Worm (Caenorhabditis elegans) whole organism, midembryonic: Measurements from ENCODE around the gene hsp-6.

Experiments used
- T22C8.4 ChIP-seq: fragments of 200-800 bp; sonication (Bioruptor generic); IDR thresholded peaks from 2 replicates; pipeline ENCODE4 v1.3.6; 2022; ENCODE audit warnings: missing genetic modification characterization, missing compliant biosample characterization
- cog-1 ChIP-seq: sonication (generic microtip); optimal IDR thresholded peaks from 2 replicates; lab custom pipeline; 2016; ENCODE audit warnings: missing genetic modification characterization, missing compliant biosample characterization
- flt-1 ChIP-seq: fragments of 200-800 bp; sonication (Bioruptor generic); IDR thresholded peaks from 2 replicates; pipeline ENCODE4 v1.3.6; 2022; ENCODE audit warnings: missing genetic modification characterization, missing compliant biosample characterization
- klf-2 ChIP-seq: fragments of 200-800 bp; sonication (Bioruptor generic); conservative IDR thresholded peaks from 2 replicates; pipeline ENCODE4 v1.3.6; 2022; ENCODE audit warnings: missing genetic modification reagents, missing genetic modification characterization, missing compliant biosample characterization
- med-1 ChIP-seq: sonication (generic microtip); optimal IDR thresholded peaks from 2 replicates; lab custom pipeline; 2017; ENCODE audit warnings: missing genetic modification characterization, mild to moderate bottlenecking, missing compliant biosample characterization, antibody characterized with exemption, missing genetic modification reagents; ENCODE audit not compliant: insufficient read depth
- ref-1 ChIP-seq: fragments of 200-800 bp; sonication (Bioruptor generic); conservative IDR thresholded peaks from 2 replicates; pipeline ENCODE4 v1.3.6; 2022; ENCODE audit warnings: missing genetic modification reagents, missing genetic modification characterization, missing compliant biosample characterization
- tab-1 ChIP-seq: fragments of 200-800 bp; sonication (Bioruptor generic); IDR thresholded peaks from 2 replicates; pipeline ENCODE4 v1.3.6; 2022; ENCODE audit warnings: missing genetic modification characterization, missing compliant biosample characterization
- ztf-23 ChIP-seq: fragments of 200-800 bp; sonication (Bioruptor generic); IDR thresholded peaks from 2 replicates; pipeline ENCODE4 v1.3.6; 2022; ENCODE audit warnings: missing genetic modification reagents, missing genetic modification characterization, missing compliant biosample characterization
- ztf-29 ChIP-seq: fragments of 200-800 bp; sonication (Bioruptor generic); IDR thresholded peaks from 2 replicates; pipeline ENCODE4 v1.3.6; 2022; ENCODE audit warnings: missing genetic modification reagents, missing genetic modification characterization, missing compliant biosample characterization

hsp-6 gene

DNA sequence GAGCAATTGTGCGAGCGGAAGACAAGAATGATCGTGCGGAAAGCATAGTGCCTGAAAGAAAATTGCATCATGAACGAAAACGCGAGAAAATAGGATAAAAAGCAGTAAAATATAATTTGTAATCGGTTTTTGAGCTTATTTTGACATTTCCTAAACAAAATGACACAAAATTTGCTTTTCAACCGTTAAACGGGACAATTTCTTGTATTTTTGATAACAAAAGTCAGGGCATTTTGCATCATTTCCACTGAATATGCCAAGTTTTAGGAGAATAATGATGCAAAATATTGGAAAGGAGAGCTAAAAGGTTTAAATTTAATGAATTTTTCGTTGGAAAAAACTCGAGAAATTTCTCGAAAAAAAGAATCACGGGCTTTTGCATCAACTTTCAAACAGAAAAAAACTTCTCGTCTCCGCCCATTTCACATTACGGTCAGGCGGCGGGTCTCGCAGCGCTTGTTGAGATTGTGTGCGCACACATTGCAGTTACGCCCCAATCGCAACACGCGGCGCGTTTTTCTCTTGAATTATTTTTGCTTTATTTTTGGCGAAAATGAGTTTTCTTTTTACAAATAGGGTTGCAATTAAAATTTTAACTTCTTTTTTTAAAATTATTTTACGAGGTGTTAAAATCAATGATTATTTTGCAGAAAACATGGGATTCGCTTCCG is at the start of gene hsp-6, which contains the start of gene C37H5.5:
TSS of gene hsp-6 (minus strand) at position 51 of the 671 bp plus-strand sequence.
TSS of gene C37H5.5 (plus strand) at position 651 of the 671 bp plus-strand sequence.
- TF ChIP-seq cog-1 (tag; lab: Kevin White, UChicago) (peak; percentile 40), med-1 (GFP tag; lab: Kevin White, UChicago) (no peak), flt-1 (GFP tag; lab: Robert Waterston, UW) (0 out of 2 replicates have a peak, but pooled peaks have one; percentile 55), ref-1 (no peak), ztf-23 (GFP tag; lab: Robert Waterston, UW) (peak; percentile 43; the same call in 1 of the 2 replicates), klf-2 (GFP tag; lab: Robert Waterston, UW) (no peak), T22C8.4 (GFP tag; lab: Robert Waterston, UW) (no peak), ztf-29 (GFP tag; lab: Robert Waterston, UW) (no peak)

DNA sequence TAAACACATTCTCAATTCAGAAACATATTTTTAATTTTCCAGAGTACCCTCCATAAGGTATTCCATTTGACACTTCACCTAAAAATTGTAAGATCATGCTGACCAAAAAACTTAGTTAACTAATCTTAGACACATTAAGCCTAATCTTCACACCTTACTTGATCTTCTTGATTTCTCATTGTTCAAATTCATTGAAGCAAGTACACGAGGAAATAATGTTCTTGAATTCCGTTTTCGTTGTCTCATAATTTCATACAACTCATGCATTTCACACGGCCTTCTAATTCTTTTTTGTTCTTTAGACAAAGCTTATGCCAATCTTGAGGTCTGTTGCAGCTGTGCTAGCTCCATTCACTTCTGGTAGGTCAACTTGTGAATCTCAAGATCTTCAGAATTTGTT is 45.4 kb upstream of the hsp-6 start, which contains the start of gene srd-33:
TSS of gene srd-33 (plus strand) at position 301 of the 400 bp plus-strand sequence.
- TF ChIP-seq klf-2 (GFP tag; lab: Robert Waterston, UW) (no peak), med-1 (GFP tag; lab: Kevin White, UChicago) (no peak), flt-1 (GFP tag; lab: Robert Waterston, UW) (no peak), ref-1 (no peak), cog-1 (tag; lab: Kevin White, UChicago) (no peak), ztf-29 (GFP tag; lab: Robert Waterston, UW) (no peak)

DNA sequence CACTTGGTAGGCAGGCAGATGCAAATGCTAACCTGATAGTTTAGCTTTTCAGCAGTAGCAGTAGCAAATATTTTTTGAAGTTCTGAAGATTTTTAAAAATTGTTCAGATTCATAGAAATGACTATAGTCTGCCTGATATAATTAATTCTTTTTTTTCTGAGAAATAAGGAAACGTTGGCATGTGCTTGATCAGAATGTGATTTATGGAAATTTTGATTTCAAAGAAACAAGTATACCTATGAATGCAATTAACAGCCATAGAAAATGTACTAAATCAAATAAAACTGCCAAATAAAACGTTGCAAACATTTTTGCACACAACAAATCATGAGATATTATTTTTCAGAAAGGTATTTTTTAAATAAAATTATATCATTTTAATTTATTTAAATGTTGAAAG is 44.1 kb upstream of the hsp-6 start:
- TF ChIP-seq tab-1 (GFP tag; lab: Robert Waterston, UW) = no peak
- no peak for TF ChIP-seq ref-1
- no peak for TF ChIP-seq cog-1 (tag; lab: Kevin White, UChicago)
- TF ChIP-seq ztf-29 (GFP tag; lab: Robert Waterston, UW) = no peak
- no peak for TF ChIP-seq T22C8.4 (GFP tag; lab: Robert Waterston, UW)
- no peak for TF ChIP-seq klf-2 (GFP tag; lab: Robert Waterston, UW)
- no peak for TF ChIP-seq med-1 (GFP tag; lab: Kevin White, UChicago)
- TF ChIP-seq ztf-23 (GFP tag; lab: Robert Waterston, UW) = no peak
- no peak for TF ChIP-seq flt-1 (GFP tag; lab: Robert Waterston, UW)

DNA sequence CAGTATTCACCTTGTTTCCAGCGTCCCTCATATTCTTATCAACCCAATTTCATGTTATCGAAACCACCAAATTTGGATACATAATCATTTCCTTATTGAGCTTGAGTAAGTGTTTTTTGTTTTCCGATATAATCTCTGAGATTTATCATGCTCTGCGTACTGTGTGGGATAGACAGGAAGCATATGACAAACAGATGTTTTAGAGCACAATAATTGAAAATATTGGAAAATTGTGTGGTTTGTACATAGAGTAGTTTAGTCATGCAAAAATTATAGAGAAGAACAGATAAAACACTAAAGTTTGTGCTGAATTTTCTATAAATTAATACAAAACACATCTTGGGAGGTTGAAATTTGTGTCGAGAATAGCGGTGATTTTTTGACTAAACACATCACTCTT is 42.1 kb upstream of the hsp-6 start:
- TF ChIP-seq ztf-23 (GFP tag; lab: Robert Waterston, UW) = no peak

DNA sequence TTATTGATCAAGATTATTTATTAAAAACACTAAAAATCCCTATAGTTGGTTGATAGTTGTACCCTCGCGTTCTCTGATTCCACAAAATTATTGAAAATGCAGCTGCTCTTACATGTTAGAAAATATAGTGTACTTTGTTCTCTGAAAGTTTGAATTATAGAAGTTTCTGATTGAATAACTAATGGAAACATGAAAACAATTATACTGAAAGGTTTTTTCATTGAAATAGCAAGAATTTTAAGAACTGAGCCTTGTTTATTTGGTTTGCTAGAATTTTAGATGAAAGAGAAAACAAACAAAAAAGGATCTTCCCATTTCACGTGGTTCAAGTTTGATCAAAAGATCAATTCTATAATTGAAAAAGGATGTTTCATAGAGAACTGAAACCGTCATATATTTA is 41.0 kb upstream of the hsp-6 start:
- TF ChIP-seq tab-1 (GFP tag; lab: Robert Waterston, UW) (no peak), T22C8.4 (GFP tag; lab: Robert Waterston, UW) (no peak), klf-2 (GFP tag; lab: Robert Waterston, UW) (no peak), cog-1 (tag; lab: Kevin White, UChicago) (no peak), ztf-23 (GFP tag; lab: Robert Waterston, UW) (no peak), flt-1 (GFP tag; lab: Robert Waterston, UW) (no peak), ztf-29 (GFP tag; lab: Robert Waterston, UW) (no peak), med-1 (GFP tag; lab: Kevin White, UChicago) (no peak), ref-1 (no peak)

DNA sequence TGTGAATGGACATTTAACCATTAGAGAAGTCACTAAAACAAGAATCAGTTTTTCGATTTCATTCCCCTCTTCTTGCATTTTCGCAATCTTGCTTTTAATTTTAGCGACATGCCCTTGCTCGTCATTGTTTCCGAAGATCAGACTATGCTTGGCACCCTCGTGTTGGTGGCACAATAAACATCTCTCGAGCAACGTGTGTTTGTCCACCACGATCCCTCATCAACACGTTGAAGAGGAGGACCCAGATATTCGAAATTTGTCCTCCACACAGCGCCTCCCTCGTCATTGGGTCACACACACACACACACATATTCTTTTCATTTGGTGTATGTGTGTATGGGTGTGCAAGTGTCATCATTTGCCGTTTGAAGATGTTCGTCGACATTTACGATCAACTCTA is 38.8 kb upstream of the hsp-6 start, which contains the start of gene srd-32:
TSS of gene srd-32 (plus strand) at position 301 of the 400 bp plus-strand sequence.
- no peak for TF ChIP-seq klf-2 (GFP tag; lab: Robert Waterston, UW)
- TF ChIP-seq med-1 (GFP tag; lab: Kevin White, UChicago) = no peak
- TF ChIP-seq tab-1 (GFP tag; lab: Robert Waterston, UW) = no peak

DNA sequence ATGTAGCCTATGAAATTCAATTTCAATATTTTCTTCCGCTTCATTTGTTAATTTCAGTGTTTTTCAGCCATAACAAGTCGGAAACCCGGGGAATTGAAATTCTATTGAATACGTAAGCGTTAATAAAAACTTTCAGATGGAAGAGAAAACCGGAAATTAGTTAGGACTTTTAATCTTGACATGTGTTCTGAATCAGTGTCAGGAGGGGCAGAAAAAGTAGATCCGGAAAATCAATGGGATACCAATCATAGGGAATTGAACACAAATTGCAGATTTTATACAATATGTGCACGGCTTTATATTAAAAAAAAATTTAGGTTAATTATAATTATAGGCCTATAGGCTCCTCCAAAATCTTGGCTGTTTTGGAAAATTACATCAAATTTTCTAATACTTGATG is 37.8 kb upstream of the hsp-6 start:
- TF ChIP-seq T22C8.4 (GFP tag; lab: Robert Waterston, UW) = no peak
- TF ChIP-seq tab-1 (GFP tag; lab: Robert Waterston, UW) = no peak
- no peak for TF ChIP-seq ztf-29 (GFP tag; lab: Robert Waterston, UW)
- TF ChIP-seq cog-1 (tag; lab: Kevin White, UChicago) = no peak
- no peak for TF ChIP-seq ref-1
- TF ChIP-seq med-1 (GFP tag; lab: Kevin White, UChicago) = no peak

DNA sequence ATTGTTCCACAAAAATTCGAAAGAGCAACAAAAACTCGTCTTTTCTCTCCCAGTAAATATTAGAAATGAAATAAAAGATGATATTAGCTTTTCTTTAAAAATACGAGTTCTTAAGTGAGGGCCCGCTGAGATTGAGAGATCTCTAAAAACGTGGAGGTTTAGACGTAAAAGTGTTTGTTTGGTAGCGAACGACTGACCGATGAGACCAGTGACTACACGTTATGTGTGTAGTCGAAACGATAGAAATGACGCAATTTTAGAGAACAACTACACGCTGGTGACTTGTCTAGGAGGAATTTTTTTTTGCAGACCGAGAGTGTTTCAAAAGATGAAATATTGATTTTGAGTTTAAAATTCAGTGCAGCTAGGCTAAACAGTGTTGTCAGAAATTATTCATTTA is 36.2 kb upstream of the hsp-6 start, which contains the start of gene C37H5.13:
TSS of gene C37H5.13 (minus strand) at position 229 of the 400 bp plus-strand sequence.
- TF ChIP-seq ztf-23 (GFP tag; lab: Robert Waterston, UW) (no peak), klf-2 (GFP tag; lab: Robert Waterston, UW) (no peak), tab-1 (GFP tag; lab: Robert Waterston, UW) (no peak), cog-1 (tag; lab: Kevin White, UChicago) (no peak), ztf-29 (GFP tag; lab: Robert Waterston, UW) (no peak), flt-1 (GFP tag; lab: Robert Waterston, UW) (no peak), ref-1 (no peak), T22C8.4 (GFP tag; lab: Robert Waterston, UW) (no peak), med-1 (GFP tag; lab: Kevin White, UChicago) (no peak)

DNA sequence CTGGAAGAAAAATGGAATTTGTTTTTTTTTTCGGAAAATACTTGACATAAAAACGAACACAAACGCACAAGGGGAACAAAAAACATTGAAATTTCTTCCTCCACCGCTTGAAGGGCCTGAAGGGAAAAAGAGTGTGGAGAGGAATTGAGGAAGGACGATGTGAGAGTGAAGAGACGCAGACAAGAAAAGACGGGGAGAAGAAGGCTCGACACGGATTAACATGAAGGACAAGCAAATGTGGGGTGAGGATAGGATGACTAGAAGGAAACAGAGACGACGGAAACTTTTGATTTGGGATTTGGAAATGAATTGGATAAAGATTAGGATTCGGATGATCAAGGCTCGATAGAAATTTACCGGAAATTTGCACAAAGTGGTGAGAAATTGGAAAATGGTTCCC is 34.0 kb upstream of the hsp-6 start:
- TF ChIP-seq ref-1 = no peak
- TF ChIP-seq T22C8.4 (GFP tag; lab: Robert Waterston, UW) = no peak; the same call in 1 of the 2 replicates
- TF ChIP-seq tab-1 (GFP tag; lab: Robert Waterston, UW) = no peak
- TF ChIP-seq ztf-23 (GFP tag; lab: Robert Waterston, UW) = no peak
- no peak for TF ChIP-seq med-1 (GFP tag; lab: Kevin White, UChicago)
- TF ChIP-seq flt-1 (GFP tag; lab: Robert Waterston, UW) = no peak
- no peak for TF ChIP-seq cog-1 (tag; lab: Kevin White, UChicago)
- no peak for TF ChIP-seq klf-2 (GFP tag; lab: Robert Waterston, UW)
- TF ChIP-seq ztf-29 (GFP tag; lab: Robert Waterston, UW) = no peak
